Fruit fly (Drosophila melanogaster) whole organism, pupa: Measurements from ENCODE around the gene CG34280.
A peak's percentile ranks its signal among the peaks of the same experiment; 100 is the strongest.

ENCODE experiments used
- CG10348 ChIP-seq: fragments of 200-800 bp; sonication (Bioruptor generic); IDR thresholded peaks from 2 replicates; pipeline ENCODE4 v1.3.6; 2022; ENCODE audit warnings: missing biosample characterization, missing genetic modification characterization
- CG12605 ChIP-seq: fragments of 200-800 bp; sonication (Bioruptor generic); IDR thresholded peaks from 2 replicates; pipeline ENCODE4 v1.3.6; 2022; ENCODE audit warnings: missing biosample characterization, missing genetic modification characterization
- CG13204 ChIP-seq: fragments of 200-800 bp; sonication (Bioruptor generic); optimal IDR thresholded peaks from 2 replicates; lab custom pipeline; 2018; ENCODE audit warnings: missing biosample characterization, mild to moderate bottlenecking, missing genetic modification characterization, moderate library complexity
- CG14655 ChIP-seq: fragments of 200-800 bp; sonication (Bioruptor generic); optimal IDR thresholded peaks from 3 replicates; lab custom pipeline; 2017; ENCODE audit warnings: mild to moderate bottlenecking, missing biosample characterization, missing genetic modification reagents, missing genetic modification characterization
- CG15710 ChIP-seq: fragments of 200-800 bp; sonication (Bioruptor generic); optimal IDR thresholded peaks from 2 replicates; lab custom pipeline; 2018; ENCODE audit warnings: missing biosample characterization, mild to moderate bottlenecking, missing genetic modification characterization, moderate library complexity
- CG17806 ChIP-seq: fragments of 200-800 bp; sonication (Bioruptor generic); optimal IDR thresholded peaks from 2 replicates; lab custom pipeline; 2018; ENCODE audit warnings: missing biosample characterization, mild to moderate bottlenecking, missing genetic modification characterization, moderate library complexity
- CG32121 ChIP-seq: fragments of 200-800 bp; sonication (Bioruptor generic); IDR thresholded peaks from 2 replicates; pipeline ENCODE4 v1.3.6; 2022; ENCODE audit warnings: missing biosample characterization, missing genetic modification characterization
- CG34367 ChIP-seq: fragments of 200-800 bp; sonication (Bioruptor generic); optimal IDR thresholded peaks from 2 replicates; lab custom pipeline; 2018; ENCODE audit warnings: missing biosample characterization, mild to moderate bottlenecking, missing genetic modification characterization
- CG4496 ChIP-seq: fragments of 200-800 bp; sonication (Bioruptor generic); IDR thresholded peaks from 3 replicates; pipeline ENCODE4 v1.3.6; 2022; ENCODE audit warnings: missing biosample characterization, missing genetic modification characterization
- CG8159 ChIP-seq: fragments of 200-800 bp; sonication (Bioruptor generic); optimal IDR thresholded peaks from 3 replicates; lab custom pipeline; 2018; ENCODE audit warnings: missing biosample characterization, mild to moderate bottlenecking, missing genetic modification characterization, moderate library complexity
- CG8301 ChIP-seq: fragments of 200-800 bp; sonication (Bioruptor generic); optimal IDR thresholded peaks from 2 replicates; lab custom pipeline; 2018; ENCODE audit warnings: missing biosample characterization, mild to moderate bottlenecking, missing genetic modification characterization
- CG9948 ChIP-seq: fragments of 200-800 bp; sonication (Bioruptor generic); optimal IDR thresholded peaks from 2 replicates; lab custom pipeline; 2018; ENCODE audit warnings: missing biosample characterization, mild to moderate bottlenecking, missing genetic modification characterization, moderate library complexity
- D1 ChIP-seq: fragments of 200-800 bp; sonication (Bioruptor generic); optimal IDR thresholded peaks from 2 replicates; lab custom pipeline; 2018; ENCODE audit warnings: missing biosample characterization, mild to moderate bottlenecking, missing genetic modification characterization, moderate library complexity
- EcR ChIP-seq: fragments of 200-800 bp; sonication (Bioruptor generic); optimal IDR thresholded peaks from 3 replicates; lab custom pipeline; 2019; ENCODE audit warnings: missing biosample characterization, missing genetic modification characterization, mild to moderate bottlenecking, moderate library complexity, missing genetic modification reagents
- Ets98B ChIP-seq: fragments of 200-800 bp; sonication (Bioruptor generic); IDR thresholded peaks from 2 replicates; pipeline ENCODE4 v1.3.6; 2022; ENCODE audit warnings: missing biosample characterization, missing genetic modification characterization
- Pif1A ChIP-seq: fragments of 200-800 bp; sonication (Bioruptor generic); optimal IDR thresholded peaks from 3 replicates; lab custom pipeline; 2016; ENCODE audit warnings: missing biosample characterization, missing genetic modification characterization
- Pif1B ChIP-seq: fragments of 200-800 bp; sonication (Bioruptor generic); optimal IDR thresholded peaks from 3 replicates; lab custom pipeline; 2016; ENCODE audit warnings: missing biosample characterization, missing genetic modification characterization
- Snoo ChIP-seq: fragments of 200-800 bp; sonication (Bioruptor generic); optimal IDR thresholded peaks from 3 replicates; lab custom pipeline; 2017; ENCODE audit warnings: missing biosample characterization, mild to moderate bottlenecking, missing genetic modification characterization, inconsistent platforms
- fd96Ca ChIP-seq: fragments of 200-800 bp; sonication (Bioruptor generic); IDR thresholded peaks from 3 replicates; pipeline ENCODE4 v1.3.6; 2022; ENCODE audit warnings: missing biosample characterization, missing genetic modification characterization
- gl ChIP-seq: fragments of 200-800 bp; sonication (Bioruptor generic); optimal IDR thresholded peaks from 2 replicates; lab custom pipeline; 2018; ENCODE audit warnings: missing biosample characterization, mild to moderate bottlenecking, missing genetic modification characterization
- rn ChIP-seq: fragments of 200-800 bp; sonication (Bioruptor generic); IDR thresholded peaks from 2 replicates; pipeline ENCODE4 v1.3.6; 2022; ENCODE audit warnings: missing biosample characterization, missing genetic modification characterization

CG34280 gene

DNA sequence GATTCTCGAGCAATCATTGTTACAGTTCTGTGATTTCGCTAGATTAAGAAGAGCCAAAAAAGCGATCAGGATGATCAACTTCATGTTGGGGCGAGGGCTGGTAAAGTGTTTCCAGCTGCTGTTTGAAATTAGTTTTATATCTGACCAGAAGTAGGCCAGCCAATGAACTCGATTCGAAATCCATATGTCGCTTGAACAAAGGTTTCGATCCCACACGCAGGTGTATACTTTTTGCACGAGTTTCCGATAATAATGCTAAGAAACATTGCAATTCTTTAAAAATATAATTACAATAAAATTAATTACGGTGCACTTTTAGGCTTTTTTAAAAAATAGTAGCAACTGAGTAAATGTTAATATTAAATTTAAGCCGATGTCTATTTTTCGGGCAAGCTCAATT is at the start of gene CG34280:
TSS of gene CG34280 (minus strand) at position 101 of the 400 bp plus-strand sequence.
- no peak for TF ChIP-seq rn (GFP tag; lab: Robert Waterston, UW)
- TF ChIP-seq CG13204 (GFP tag; lab: Kevin White, UChicago), result no peak
- TF ChIP-seq CG8301 (tag; lab: Kevin White, UChicago), result no peak
- no peak for TF ChIP-seq CG4496 (GFP tag; lab: Robert Waterston, UW)
- TF ChIP-seq D1 (tag; lab: Kevin White, UChicago), result no peak

- TF ChIP-seq D1 (tag; lab: Kevin White, UChicago) (peak; percentile 86), CG15710 (no peak)
Measured at dm6 chr3R:17449402-17449801, 45.9 kb upstream of the CG34280 start.

DNA sequence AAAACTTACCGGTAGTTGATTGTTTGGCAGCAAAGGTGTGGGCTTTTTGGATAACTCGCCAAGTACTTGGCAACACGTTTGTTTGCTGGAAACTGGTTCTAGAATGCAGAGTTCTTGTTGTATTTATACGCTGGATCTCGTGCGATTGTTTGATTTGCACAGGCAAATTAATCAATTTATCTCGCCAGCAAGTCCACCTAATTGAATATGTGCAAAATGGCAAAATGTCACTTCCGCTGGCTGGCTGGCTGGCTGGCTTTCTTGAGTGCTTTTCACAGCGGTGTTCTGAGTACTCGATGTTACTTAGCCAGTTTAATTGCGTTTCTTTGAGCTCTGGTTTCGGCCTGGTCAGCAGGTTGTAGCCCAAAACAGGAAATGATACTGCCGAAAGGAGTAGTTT is 45.2 kb upstream of the CG34280 start, which contains the start of gene Eh:
TSS of gene Eh (minus strand) at position 101 of the 400 bp plus-strand sequence.
- no peak for TF ChIP-seq EcR
- no peak for TF ChIP-seq CG17806 (tag; lab: Kevin White, UChicago)
- TF ChIP-seq CG32121, result no peak
- no peak for TF ChIP-seq CG13204 (GFP tag; lab: Kevin White, UChicago)
- no peak for TF ChIP-seq CG8301 (tag; lab: Kevin White, UChicago)
- TF ChIP-seq CG34367 (tag; lab: Kevin White, UChicago), result no peak
- TF ChIP-seq CG15710, result no peak
- TF ChIP-seq fd96Ca (GFP tag; lab: Robert Waterston, UW), result no peak
- no peak for TF ChIP-seq Pif1A (GFP tag; lab: Kevin White, UChicago)
- no peak for TF ChIP-seq gl (tag; lab: Kevin White, UChicago)
- no peak for TF ChIP-seq Ets98B (GFP tag; lab: Robert Waterston, UW)
- TF ChIP-seq CG14655 (GFP tag; lab: Kevin White, UChicago), result no peak
- TF ChIP-seq CG4496 (GFP tag; lab: Robert Waterston, UW), result no peak
- TF ChIP-seq CG10348 (GFP tag; lab: Robert Waterston, UW), result no peak
- TF ChIP-seq Pif1B (GFP tag; lab: Kevin White, UChicago), result no peak
- no peak for TF ChIP-seq CG8159 (tag; lab: Kevin White, UChicago)
- TF ChIP-seq CG12605 (GFP tag; lab: Robert Waterston, UW), result no peak
- TF ChIP-seq rn (GFP tag; lab: Robert Waterston, UW), result no peak
- no peak for TF ChIP-seq CG9948 (tag; lab: Kevin White, UChicago)

dm6 chr3R:17447615-17448014 is 44.1 kb upstream of the CG34280 start:
- TF ChIP-seq CG34367 (tag; lab: Kevin White, UChicago) (no peak), CG14655 (GFP tag; lab: Kevin White, UChicago) (no peak), CG8301 (tag; lab: Kevin White, UChicago) (no peak), CG12605 (GFP tag; lab: Robert Waterston, UW) (no peak), fd96Ca (GFP tag; lab: Robert Waterston, UW) (no peak), EcR (no peak), Pif1B (GFP tag; lab: Kevin White, UChicago) (no peak)

dm6 chr3R:17440628-17441027 is 37.1 kb upstream of the CG34280 start, which contains the start of gene CG14331:
TSS of gene CG14331 (minus strand) at chr3R:17440728.
- no peak for TF ChIP-seq rn (GFP tag; lab: Robert Waterston, UW)
- TF ChIP-seq CG15710, result no peak
- TF ChIP-seq fd96Ca (GFP tag; lab: Robert Waterston, UW), result no peak
- TF ChIP-seq D1 (tag; lab: Kevin White, UChicago), result no peak
- TF ChIP-seq CG8301 (tag; lab: Kevin White, UChicago), result no peak
- TF ChIP-seq CG10348 (GFP tag; lab: Robert Waterston, UW), result no peak
- TF ChIP-seq CG8159 (tag; lab: Kevin White, UChicago), result no peak
- no peak for TF ChIP-seq EcR
- TF ChIP-seq CG17806 (tag; lab: Kevin White, UChicago), result no peak
- TF ChIP-seq Ets98B (GFP tag; lab: Robert Waterston, UW), result no peak
- no peak for TF ChIP-seq Snoo (tag; lab: Kevin White, UChicago)

DNA sequence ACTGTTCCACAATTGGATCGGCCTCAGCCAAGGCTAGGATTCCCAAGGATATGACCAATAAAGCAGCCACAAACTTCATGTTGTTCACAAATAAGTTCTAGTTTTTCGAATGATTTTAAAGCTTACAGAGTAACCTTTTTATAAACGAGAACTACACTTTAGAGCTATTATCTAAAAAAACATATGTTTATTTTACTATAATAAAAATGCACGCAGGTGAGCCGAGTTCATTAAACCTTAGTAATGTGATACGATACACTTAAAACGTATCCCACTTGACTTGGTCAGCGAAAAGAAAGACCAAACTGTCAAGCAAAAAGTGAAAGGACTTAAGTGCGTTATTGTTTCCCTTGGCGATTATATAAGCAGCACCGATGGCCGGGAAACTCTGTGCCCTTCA is 30.8 kb upstream of the CG34280 start, which contains the start of gene CG44090:
TSS of gene CG44090 (minus strand) at position 101 of the 400 bp plus-strand sequence.
- TF ChIP-seq CG12605 (GFP tag; lab: Robert Waterston, UW) (no peak), CG4496 (GFP tag; lab: Robert Waterston, UW) (no peak), gl (tag; lab: Kevin White, UChicago) (no peak), CG15710 (no peak), Pif1A (GFP tag; lab: Kevin White, UChicago) (no peak), CG34367 (tag; lab: Kevin White, UChicago) (no peak), fd96Ca (GFP tag; lab: Robert Waterston, UW) (no peak), Pif1B (GFP tag; lab: Kevin White, UChicago) (no peak), CG13204 (GFP tag; lab: Kevin White, UChicago) (no peak), CG9948 (tag; lab: Kevin White, UChicago) (no peak)

DNA sequence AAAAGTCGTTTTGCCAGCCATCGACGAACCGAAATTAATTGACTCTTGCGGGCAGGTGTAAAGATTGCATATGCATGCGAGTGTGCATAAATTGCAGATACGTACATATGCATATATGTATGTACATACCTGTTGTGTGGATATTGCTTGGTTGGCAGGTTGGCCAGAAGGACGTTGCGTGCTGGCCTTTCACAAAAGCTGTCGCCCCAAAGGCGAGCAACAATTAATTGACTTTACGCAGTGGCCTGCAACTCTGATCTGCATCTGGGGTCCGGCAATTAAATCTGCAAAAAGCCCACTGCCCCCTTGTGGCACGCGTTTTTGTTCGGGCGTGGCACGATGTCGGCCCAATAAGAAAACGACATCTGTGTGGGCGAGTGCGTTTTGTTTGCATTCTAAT is 29.6 kb upstream of the CG34280 start:
- TF ChIP-seq Pif1A (GFP tag; lab: Kevin White, UChicago) (no peak), CG8301 (tag; lab: Kevin White, UChicago) (no peak), CG12605 (GFP tag; lab: Robert Waterston, UW) (no peak), CG34367 (tag; lab: Kevin White, UChicago) (no peak), CG10348 (GFP tag; lab: Robert Waterston, UW) (no peak), CG14655 (GFP tag; lab: Kevin White, UChicago) (no peak), CG13204 (GFP tag; lab: Kevin White, UChicago) (no peak)
